Worm (Caenorhabditis elegans) whole organism, young adult: ENCODE results near the gene cest-2.3.

Experiments used
- F55B11.4 ChIP-seq: sonication (generic microtip); optimal IDR thresholded peaks from 2 replicates; lab custom pipeline; 2016; ENCODE audit warnings: missing compliant biosample characterization, missing genetic modification characterization, borderline replicate concordance; ENCODE audit not compliant: insufficient read depth
- Y79H2A.3 ChIP-seq: fragments of 200-800 bp; sonication (Bioruptor generic); conservative IDR thresholded peaks from 2 replicates; pipeline ENCODE4 v1.3.6; 2022; ENCODE audit warnings: missing genetic modification reagents, missing genetic modification characterization, missing compliant biosample characterization
- ama-1 ChIP-seq, 3 experiments: fragments of 150-350 bp in 1 of 3; sonication (generic microtip) in 2 of 3; optimal IDR thresholded peaks; 2 replicates each; lab custom pipeline; 2014 to 2018; ENCODE audit warnings: missing biosample characterization in 2 of 3, missing genetic modification characterization in 2 of 3, missing genetic modification reagents in 2 of 3
- egl-44 ChIP-seq: fragments of 200-800 bp; sonication (Bioruptor generic); IDR thresholded peaks from 2 replicates; pipeline ENCODE4 v1.3.6; 2022; ENCODE audit warnings: missing genetic modification reagents, missing genetic modification characterization, missing compliant biosample characterization
- ets-4 ChIP-seq: fragments of 200-800 bp; sonication (Bioruptor generic); optimal IDR thresholded peaks from 2 replicates; lab custom pipeline; 2018; ENCODE audit warnings: mild to moderate bottlenecking, missing genetic modification characterization, missing compliant biosample characterization
- hmg-1.2 ChIP-seq: fragments of 200-800 bp; sonication (Bioruptor generic); IDR thresholded peaks from 2 replicates; pipeline ENCODE4 v1.3.6; 2022; ENCODE audit warnings: missing genetic modification reagents, missing genetic modification characterization, missing compliant biosample characterization
- mes-4 ChIP-seq: sonication (generic microtip); optimal IDR thresholded peaks from 2 replicates; lab custom pipeline; 2016; ENCODE audit warnings: missing genotype, missing genetic modification characterization, missing compliant biosample characterization
- mxl-1 ChIP-seq: sonication (generic microtip); optimal IDR thresholded peaks from 2 replicates; lab custom pipeline; 2016; ENCODE audit warnings: missing genetic modification characterization, missing compliant biosample characterization
- nfya-1 ChIP-seq: sonication (generic microtip); optimal IDR thresholded peaks from 2 replicates; lab custom pipeline; 2017; ENCODE audit warnings: antibody characterized with exemption, missing compliant biosample characterization, missing genetic modification characterization, borderline replicate concordance; ENCODE audit not compliant: insufficient read depth
- snpc-4 ChIP-seq, 5 experiments: fragments of 150-350 bp in 1 of 5; sonication (generic microtip) in 4 of 5; optimal IDR thresholded peaks; 2 replicates each; lab custom pipeline; 2014 to 2018; ENCODE audit warnings: missing genetic modification characterization in 5 of 5, missing biosample characterization in 3 of 5, antibody characterized with exemption in 2 of 5, mild to moderate bottlenecking in 2 of 5, missing compliant biosample characterization in 2 of 5, missing genotype in 2 of 5, moderate library complexity in 2 of 5, missing genetic modification reagents in 1 of 5
- ztf-18 ChIP-seq: sonication (generic microtip); optimal IDR thresholded peaks from 2 replicates; lab custom pipeline; 2016; ENCODE audit warnings: missing genotype, mild to moderate bottlenecking, missing genetic modification characterization, missing compliant biosample characterization

ce11 chrV:14212813-14213212, 30.1 kb upstream of the cest-2.3 start:
- TF ChIP-seq egl-44 (GFP tag; lab: Robert Waterston, UW) = 0 out of 2 replicates have a peak, but pooled peaks have one; percentile 43
- TF ChIP-seq ztf-18 = no peak
- no peak for TF ChIP-seq ets-4 (GFP tag; lab: Kevin White, UChicago)
- TF ChIP-seq mes-4 (tag; lab: Kevin White, UChicago) = no peak
- no peak for TF ChIP-seq hmg-1.2 (GFP tag; lab: Robert Waterston, UW)
- TF ChIP-seq nfya-1 (tag; lab: Kevin White, UChicago) = no peak
- no peak for TF ChIP-seq ama-1 (optimal IDR thresholded peaks at IDR 0.05; lab: Kevin White, UChicago)
- TF ChIP-seq ama-1 (GFP tag; optimal IDR thresholded peaks at IDR 0.05; lab: Kevin White, UChicago) = no peak
- no peak for TF ChIP-seq F55B11.4
- TF ChIP-seq mxl-1 (tag; lab: Kevin White, UChicago) = no peak
- TF ChIP-seq Y79H2A.3 (GFP tag; lab: Robert Waterston, UW) = no peak
- TF ChIP-seq snpc-4 (GFP tag; optimal IDR thresholded peaks at IDR 0.05; lab: Kevin White, UChicago) = no peak
- no peak for TF ChIP-seq snpc-4 (tag; optimal IDR thresholded peaks at IDR 0.05; lab: Kevin White, UChicago)
